Worm (Caenorhabditis elegans) whole organism, late embryonic: ENCODE measurements around the gene zig-4.

Experiments
- K02D7.2 ChIP-seq: sonication (generic microtip); optimal IDR thresholded peaks from 2 replicates; lab custom pipeline; 2017; ENCODE audit warnings: mild to moderate bottlenecking, missing genetic modification characterization, missing compliant biosample characterization
- T23F11.4 ChIP-seq: fragments of 200-800 bp; sonication (Bioruptor generic); optimal IDR thresholded peaks from 2 replicates; lab custom pipeline; 2018; ENCODE audit warnings: mild to moderate bottlenecking, missing genetic modification characterization, missing compliant biosample characterization
- Y22D7AL.16 ChIP-seq: sonication (generic microtip); optimal IDR thresholded peaks from 2 replicates; lab custom pipeline; 2016; ENCODE audit warnings: missing genetic modification characterization, missing compliant biosample characterization
- ahr-1 ChIP-seq: sonication (generic microtip); optimal IDR thresholded peaks from 2 replicates; lab custom pipeline; 2016; ENCODE audit warnings: missing genetic modification characterization, missing compliant biosample characterization
- ama-1 ChIP-seq: fragments of 150-350 bp; optimal IDR thresholded peaks from 2 replicates; lab custom pipeline; 2014
- ceh-18 ChIP-seq: sonication (generic microtip); optimal IDR thresholded peaks from 2 replicates; lab custom pipeline; 2016; ENCODE audit warnings: missing genetic modification characterization, missing compliant biosample characterization
- ceh-19 ChIP-seq: fragments of 200-800 bp; sonication (Bioruptor generic); optimal IDR thresholded peaks from 2 replicates; lab custom pipeline; 2018; ENCODE audit warnings: mild to moderate bottlenecking, missing genetic modification characterization, missing compliant biosample characterization
- ceh-2 ChIP-seq: sonication (generic microtip); optimal IDR thresholded peaks from 2 replicates; lab custom pipeline; 2016; ENCODE audit warnings: missing genotype, missing genetic modification characterization, missing compliant biosample characterization
- ceh-24 ChIP-seq: sonication (generic microtip); optimal IDR thresholded peaks from 2 replicates; lab custom pipeline; 2016; ENCODE audit warnings: mild to moderate bottlenecking, missing genetic modification characterization, missing compliant biosample characterization
- ceh-30 ChIP-seq: fragments of 150-350 bp; optimal IDR thresholded peaks from 2 replicates; lab custom pipeline; 2014; ENCODE audit warnings: missing biosample characterization, missing genetic modification characterization
- ceh-31 ChIP-seq: sonication (generic microtip); optimal IDR thresholded peaks from 2 replicates; lab custom pipeline; 2016; ENCODE audit warnings: missing genetic modification characterization, missing compliant biosample characterization
- ceh-45 ChIP-seq: fragments of 200-800 bp; sonication (Bioruptor generic); IDR thresholded peaks from 2 replicates; pipeline ENCODE4 v1.3.6; 2022; ENCODE audit warnings: missing genetic modification reagents, missing genetic modification characterization, missing compliant biosample characterization
- ceh-48 ChIP-seq: sonication (generic microtip); optimal IDR thresholded peaks from 2 replicates; lab custom pipeline; 2016; ENCODE audit warnings: missing genetic modification characterization, inconsistent platforms, missing compliant biosample characterization
- dmd-4 ChIP-seq: sonication (generic microtip); optimal IDR thresholded peaks from 2 replicates; lab custom pipeline; 2016; ENCODE audit warnings: borderline replicate concordance, missing genetic modification characterization, missing compliant biosample characterization
- dve-1 ChIP-seq: sonication (generic microtip); optimal IDR thresholded peaks from 2 replicates; lab custom pipeline; 2017; ENCODE audit warnings: antibody characterized with exemption, mild to moderate bottlenecking, missing genetic modification characterization, missing compliant biosample characterization
- elt-4 ChIP-seq: sonication (generic microtip); optimal IDR thresholded peaks from 2 replicates; lab custom pipeline; 2016; ENCODE audit warnings: missing genetic modification characterization, missing compliant biosample characterization
- ets-4 ChIP-seq: sonication (generic microtip); optimal IDR thresholded peaks from 2 replicates; lab custom pipeline; 2016; ENCODE audit warnings: missing genetic modification characterization, missing compliant biosample characterization
- eyg-1 ChIP-seq: sonication (generic microtip); optimal IDR thresholded peaks from 2 replicates; lab custom pipeline; 2016; ENCODE audit warnings: missing genotype, missing genetic modification characterization, missing compliant biosample characterization
- fax-1 ChIP-seq: sonication (generic microtip); optimal IDR thresholded peaks from 2 replicates; lab custom pipeline; 2016; ENCODE audit warnings: missing genotype, missing genetic modification characterization, missing compliant biosample characterization
- fkh-10 ChIP-seq: fragments of 150-350 bp; optimal IDR thresholded peaks from 2 replicates; lab custom pipeline; 2014; ENCODE audit warnings: missing biosample characterization, missing genetic modification reagents, missing genetic modification characterization
- fkh-6 ChIP-seq: sonication (generic microtip); optimal IDR thresholded peaks from 2 replicates; lab custom pipeline; 2016; ENCODE audit warnings: missing genetic modification characterization, missing compliant biosample characterization
- gmeb-2 ChIP-seq: sonication (generic microtip); optimal IDR thresholded peaks from 2 replicates; lab custom pipeline; 2016; ENCODE audit warnings: missing genetic modification characterization, inconsistent platforms, missing compliant biosample characterization
- hlh-30 ChIP-seq: sonication (generic microtip); optimal IDR thresholded peaks from 2 replicates; lab custom pipeline; 2017; ENCODE audit warnings: antibody characterized with exemption, missing genetic modification characterization, missing compliant biosample characterization; ENCODE audit not compliant: insufficient read depth
- hlh-6 ChIP-seq: sonication (generic microtip); optimal IDR thresholded peaks from 2 replicates; lab custom pipeline; 2016; ENCODE audit warnings: missing genotype, missing genetic modification characterization, missing compliant biosample characterization
- lim-6 ChIP-seq: sonication (generic microtip); optimal IDR thresholded peaks from 2 replicates; lab custom pipeline; 2016; ENCODE audit warnings: missing genetic modification characterization, missing compliant biosample characterization
- madf-2 ChIP-seq: sonication (generic microtip); optimal IDR thresholded peaks from 2 replicates; lab custom pipeline; 2017; ENCODE audit warnings: missing genetic modification characterization, missing compliant biosample characterization
- mec-3 ChIP-seq: sonication (generic microtip); optimal IDR thresholded peaks from 2 replicates; lab custom pipeline; 2016; ENCODE audit warnings: borderline replicate concordance, missing genetic modification characterization, missing compliant biosample characterization
- nhr-11 ChIP-seq: fragments of 150-350 bp; optimal IDR thresholded peaks from 2 replicates; lab custom pipeline; 2014; ENCODE audit warnings: missing biosample characterization, missing genetic modification characterization
- nhr-232 ChIP-seq: sonication (generic microtip); optimal IDR thresholded peaks from 2 replicates; lab custom pipeline; 2016; ENCODE audit warnings: missing genetic modification characterization, missing compliant biosample characterization
- npax-4 ChIP-seq: sonication (generic microtip); optimal IDR thresholded peaks from 2 replicates; lab custom pipeline; 2016; ENCODE audit warnings: missing genetic modification characterization, missing compliant biosample characterization
- odd-2 ChIP-seq: sonication (generic microtip); optimal IDR thresholded peaks from 2 replicates; lab custom pipeline; 2017; ENCODE audit warnings: antibody characterized with exemption, mild to moderate bottlenecking, missing genetic modification characterization, missing compliant biosample characterization
- pag-3 ChIP-seq: sonication (generic microtip); optimal IDR thresholded peaks from 2 replicates; lab custom pipeline; 2016; ENCODE audit warnings: missing compliant biosample characterization, missing genetic modification characterization, borderline replicate concordance
- pax-1 ChIP-seq: fragments of 150-350 bp; optimal IDR thresholded peaks from 2 replicates; lab custom pipeline; 2014; ENCODE audit warnings: missing biosample characterization, missing genetic modification characterization
- pha-2 ChIP-seq: sonication (generic microtip); optimal IDR thresholded peaks from 2 replicates; lab custom pipeline; 2017; ENCODE audit warnings: mild to moderate bottlenecking, missing genetic modification characterization, missing compliant biosample characterization
- pha-4 ChIP-seq: fragments of 150-350 bp; optimal IDR thresholded peaks from 2 replicates; lab custom pipeline; 2018; ENCODE audit warnings: missing biosample characterization, missing genetic modification reagents, missing genetic modification characterization
- pros-1 ChIP-seq: fragments of 150-350 bp; optimal IDR thresholded peaks from 2 replicates; lab custom pipeline; 2014; ENCODE audit warnings: missing biosample characterization, missing genetic modification reagents, missing genetic modification characterization
- rnt-1 ChIP-seq: sonication (generic microtip); optimal IDR thresholded peaks from 2 replicates; lab custom pipeline; 2016; ENCODE audit warnings: missing genetic modification characterization, missing compliant biosample characterization
- sdc-2 ChIP-seq: sonication (generic microtip); optimal IDR thresholded peaks from 2 replicates; lab custom pipeline; 2016; ENCODE audit warnings: missing genotype, missing genetic modification characterization, missing compliant biosample characterization
- sox-2 ChIP-seq: fragments of 200-800 bp; sonication (Bioruptor generic); IDR thresholded peaks from 2 replicates; pipeline ENCODE4 v1.3.6; 2022; ENCODE audit warnings: missing genetic modification reagents, missing genetic modification characterization, missing compliant biosample characterization
- sox-4 ChIP-seq: sonication (generic microtip); optimal IDR thresholded peaks from 2 replicates; lab custom pipeline; 2017; ENCODE audit warnings: mild to moderate bottlenecking, missing genetic modification characterization, inconsistent platforms, missing compliant biosample characterization
- syd-9 ChIP-seq: sonication (generic microtip); optimal IDR thresholded peaks from 2 replicates; lab custom pipeline; 2016; ENCODE audit warnings: mild to moderate bottlenecking, missing genetic modification characterization, moderate library complexity, missing compliant biosample characterization
- tbx-2 ChIP-seq: sonication (generic microtip); optimal IDR thresholded peaks from 2 replicates; lab custom pipeline; 2016; ENCODE audit warnings: missing genetic modification characterization, missing compliant biosample characterization
- unc-42 ChIP-seq: sonication (generic microtip); optimal IDR thresholded peaks from 2 replicates; lab custom pipeline; 2016; ENCODE audit warnings: missing genotype, missing genetic modification characterization, missing compliant biosample characterization
- unc-55 ChIP-seq: sonication (generic microtip); optimal IDR thresholded peaks from 2 replicates; lab custom pipeline; 2017; ENCODE audit warnings: missing biosample characterization, missing genetic modification reagents, missing genetic modification characterization
- unc-86 ChIP-seq: sonication (generic microtip); optimal IDR thresholded peaks from 2 replicates; lab custom pipeline; 2016; ENCODE audit warnings: missing genetic modification characterization, missing compliant biosample characterization
- ztf-16 ChIP-seq: sonication (generic microtip); optimal IDR thresholded peaks from 2 replicates; lab custom pipeline; 2017; ENCODE audit warnings: missing genetic modification characterization, missing compliant biosample characterization

zig-4 gene

DNA sequence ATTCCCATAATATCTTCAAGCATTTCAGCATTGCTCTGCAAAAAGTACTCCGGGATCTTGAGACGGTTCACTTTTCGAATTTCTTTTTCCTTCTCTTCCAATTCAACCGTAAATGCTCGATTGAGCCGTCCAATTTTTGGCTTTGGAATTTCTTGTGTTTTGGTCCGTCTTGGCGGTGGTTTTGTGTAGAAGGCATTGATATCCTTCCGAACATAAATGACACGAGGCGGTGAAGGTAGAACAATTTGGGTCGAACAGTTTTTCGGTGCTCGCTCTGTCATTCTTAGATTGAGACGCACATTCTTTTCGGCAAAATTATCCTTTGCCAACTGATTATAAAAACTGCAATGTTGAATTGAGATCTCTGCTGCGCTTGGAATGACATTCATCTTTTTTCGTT, 17.4 kb downstream of the zig-4 start:
- TF ChIP-seq unc-42 (tag; lab: Kevin White, UChicago) (no peak), syd-9 (tag; lab: Kevin White, UChicago) (no peak), ceh-30 (tag; lab: Kevin White, UChicago) (no peak), rnt-1 (tag; lab: Kevin White, UChicago) (no peak)

DNA sequence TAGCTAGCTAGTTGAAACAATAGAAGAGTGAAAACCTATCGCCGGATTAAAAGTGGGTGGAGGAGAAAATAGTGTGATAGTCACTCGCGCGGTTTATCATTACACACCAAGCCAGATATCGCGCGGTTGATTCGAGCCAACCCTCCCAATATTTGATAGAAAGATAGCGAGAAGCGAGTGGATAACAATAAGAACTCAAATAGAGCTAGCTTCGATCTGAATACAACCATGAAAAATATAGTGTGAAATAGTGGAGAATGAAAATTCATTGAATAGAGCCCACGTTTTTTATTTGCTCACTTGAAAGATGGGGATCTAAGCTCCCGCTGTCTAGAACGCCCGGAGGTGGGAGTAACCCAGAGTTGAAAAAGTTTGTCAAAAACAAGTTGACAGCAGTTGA, 19.8 kb downstream of the zig-4 start, which contains the start of gene tnt-3:
Gene tnt-3, minus strand, starts transcription at position 101 of the 400 bp plus-strand sequence.
- TF ChIP-seq tbx-2 (tag; lab: Kevin White, UChicago) (no peak), mec-3 (tag; lab: Kevin White, UChicago) (no peak), npax-4 (tag; lab: Kevin White, UChicago) (no peak), hlh-30 (tag; lab: Kevin White, UChicago) (no peak), ama-1 (lab: Kevin White, UChicago) (no peak), ahr-1 (tag; lab: Kevin White, UChicago) (no peak)
- TF ChIP-seq, all 69 proteins: peak for 0

DNA sequence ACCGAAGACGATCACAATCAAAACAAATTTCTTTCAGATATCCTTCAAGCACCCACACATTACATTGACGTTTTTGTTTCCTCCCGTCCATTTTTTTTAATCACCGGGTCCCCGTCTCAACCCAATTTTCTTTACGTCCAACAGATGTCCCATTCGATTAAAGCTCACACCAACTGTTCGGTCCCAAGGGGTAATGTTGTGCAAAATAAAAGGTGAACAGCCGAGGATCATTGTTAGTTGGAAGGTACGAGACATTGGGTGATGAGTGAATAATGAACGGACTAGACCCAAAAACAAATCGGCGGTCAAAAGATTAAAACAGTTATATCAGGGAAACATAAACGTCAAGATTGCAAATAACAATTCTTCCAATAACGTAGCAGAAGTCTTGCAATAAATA, 20.2 kb downstream of the zig-4 start:
- peak; percentile 35 for TF ChIP-seq unc-55
- TF ChIP-seq ceh-24 (tag; lab: Kevin White, UChicago): no peak

DNA sequence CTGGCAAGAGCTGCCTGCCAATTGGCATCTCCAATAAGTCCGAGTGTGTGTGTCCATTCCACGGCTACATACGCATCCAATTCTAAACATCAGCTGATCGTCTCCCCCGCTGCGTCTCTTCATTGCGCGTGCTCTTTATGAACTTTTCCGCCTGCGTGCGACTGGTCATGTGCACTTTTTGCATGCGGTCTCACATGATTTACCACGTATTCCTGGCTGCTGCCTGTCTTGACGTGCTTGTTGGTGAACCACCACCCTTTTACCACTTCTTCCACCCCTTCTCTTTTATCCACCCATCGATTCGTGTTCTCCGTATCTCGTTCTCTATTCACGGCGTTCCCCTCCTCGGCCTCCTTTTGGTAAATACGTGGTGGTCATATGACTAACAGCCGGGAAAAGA, 26.3 kb downstream of the zig-4 start:
- peak; percentile 55 for TF ChIP-seq T23F11.4 (GFP tag; lab: Kevin White, UChicago)
- TF ChIP-seq elt-4 (tag; lab: Kevin White, UChicago): no peak
- peak; percentile 44 for TF ChIP-seq fkh-6 (tag; lab: Kevin White, UChicago)
- no peak for TF ChIP-seq ztf-16
- TF ChIP-seq unc-86: peak; percentile 67
- TF ChIP-seq ceh-31 (tag; lab: Kevin White, UChicago): peak; percentile 94
- TF ChIP-seq sox-2 (GFP tag; lab: Robert Waterston, UW): no peak; the same call in 1 of the 2 replicates
- no peak for TF ChIP-seq nhr-11 (tag; lab: Kevin White, UChicago)
- no peak for TF ChIP-seq dve-1 (tag; lab: Kevin White, UChicago)
- no peak for TF ChIP-seq pag-3
- peak; percentile 59 for TF ChIP-seq ceh-2 (tag; lab: Kevin White, UChicago)
- no peak for TF ChIP-seq Y22D7AL.16
- TF ChIP-seq gmeb-2 (tag; lab: Kevin White, UChicago): no peak
- no peak for TF ChIP-seq ama-1 (lab: Kevin White, UChicago)
- TF ChIP-seq ceh-19 (GFP tag; lab: Kevin White, UChicago): no peak
- peak; percentile 79 for TF ChIP-seq unc-42 (tag; lab: Kevin White, UChicago)
- TF ChIP-seq ceh-18 (tag; lab: Kevin White, UChicago): peak; percentile 77
- no peak for TF ChIP-seq ets-4
- TF ChIP-seq pha-4 (tag; lab: Kevin White, UChicago): no peak
- TF ChIP-seq hlh-30 (tag; lab: Kevin White, UChicago): peak; percentile 100
- peak; percentile 62 for TF ChIP-seq ceh-48
- peak; percentile 31 for TF ChIP-seq syd-9 (tag; lab: Kevin White, UChicago)
- TF ChIP-seq npax-4 (tag; lab: Kevin White, UChicago): no peak
- no peak for TF ChIP-seq mec-3 (tag; lab: Kevin White, UChicago)
- TF ChIP-seq ahr-1 (tag; lab: Kevin White, UChicago): no peak
- TF ChIP-seq pax-1 (tag; lab: Kevin White, UChicago): no peak
- peak; percentile 41 for TF ChIP-seq fax-1 (tag; lab: Kevin White, UChicago)
- peak; percentile 85 for TF ChIP-seq sdc-2 (tag; lab: Kevin White, UChicago)
- TF ChIP-seq eyg-1: peak; percentile 21
- peak; percentile 40 for TF ChIP-seq lim-6
- TF ChIP-seq sox-4 (tag; lab: Kevin White, UChicago): no peak
- TF ChIP-seq ceh-45 (GFP tag; lab: Robert Waterston, UW): 0 out of 2 replicates have a peak, but pooled peaks have one; percentile 44
- TF ChIP-seq madf-2 (tag; lab: Kevin White, UChicago): peak; percentile 68
- TF ChIP-seq unc-55: peak; percentile 95
- no peak for TF ChIP-seq fkh-10 (GFP tag; lab: Kevin White, UChicago)
- peak; percentile 56 for TF ChIP-seq rnt-1 (tag; lab: Kevin White, UChicago)
- TF ChIP-seq pros-1: peak; percentile 69
- peak; percentile 68 for TF ChIP-seq hlh-6 (tag; lab: Kevin White, UChicago)
- peak; percentile 23 for TF ChIP-seq ceh-30 (tag; lab: Kevin White, UChicago)
- TF ChIP-seq odd-2 (tag; lab: Kevin White, UChicago): no peak
- no peak for TF ChIP-seq nhr-232 (tag; lab: Kevin White, UChicago)
- TF ChIP-seq K02D7.2 (tag; lab: Kevin White, UChicago): no peak
- no peak for TF ChIP-seq dmd-4 (tag; lab: Kevin White, UChicago)
- TF ChIP-seq pha-2 (tag; lab: Kevin White, UChicago): no peak
